Worm (Caenorhabditis elegans): ENCODE data around the gene H40L08.8.

H40L08.8 gene

DNA sequence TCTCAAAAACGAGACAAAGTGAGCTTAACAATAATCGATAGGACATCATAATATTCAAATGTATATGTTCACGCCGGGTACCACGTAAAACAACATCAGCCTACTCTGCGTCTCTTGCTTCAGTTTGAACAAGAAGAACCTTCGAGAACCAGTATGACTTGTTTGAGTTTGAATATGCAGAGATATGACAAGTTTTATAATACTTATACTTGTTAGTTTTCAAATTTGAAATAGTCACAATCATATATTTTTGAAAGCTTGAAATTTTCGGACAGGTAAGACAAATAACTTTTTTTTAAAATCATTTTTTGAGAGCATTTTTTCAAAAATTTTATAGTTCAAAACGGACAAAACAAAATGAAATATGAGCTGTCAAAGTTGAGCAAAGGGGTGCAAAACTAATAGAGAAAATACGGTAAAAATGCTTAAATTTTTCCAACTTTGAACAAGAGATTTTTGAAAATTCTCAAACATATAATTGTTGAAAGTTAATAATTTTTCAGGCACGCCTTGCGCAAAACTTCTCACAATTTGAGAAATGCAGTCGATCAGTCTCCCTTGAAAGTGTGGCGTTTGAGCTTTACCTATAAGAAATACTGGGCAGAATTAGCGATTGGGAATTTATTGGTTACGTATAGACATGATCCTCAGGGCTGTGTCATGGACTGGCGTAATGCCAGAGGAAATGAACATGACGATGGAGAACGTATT is 24.1 kb downstream of the H40L08.8 start, which contains the start of gene H03G16.1:
H03G16.1 (plus strand) TSS at position 661 of the 711 bp plus-strand sequence.
- TF ChIP-seq lin-13 (GFP tag; optimal IDR thresholded peaks at IDR 0.05) = no peak

DNA sequence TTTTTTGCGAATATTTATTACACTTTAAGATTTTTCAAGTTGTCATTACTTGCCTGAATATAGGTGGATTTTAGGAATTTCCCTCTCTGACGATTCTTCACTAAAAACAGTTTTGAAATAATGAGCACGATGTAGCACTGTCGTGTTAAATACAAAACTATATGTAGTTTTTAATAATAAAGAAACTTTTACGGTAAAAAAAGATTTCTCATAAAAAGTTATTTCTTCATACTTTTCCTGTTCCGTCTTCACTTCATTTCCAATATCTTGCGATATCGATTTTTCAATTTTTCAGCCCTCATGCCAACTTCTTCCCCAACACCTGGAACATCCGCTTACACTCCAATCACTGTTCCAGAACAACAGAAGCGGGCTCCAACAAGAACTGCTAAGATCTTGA is 25.0 kb downstream of the H40L08.8 start, which contains the start of gene H03G16.6:
H03G16.6 (plus strand) TSS at position 301 of the 400 bp plus-strand sequence.
- TF ChIP-seq unc-39 (tag; optimal IDR thresholded peaks at IDR 0.05) (no peak), snpc-4 (tag; optimal IDR thresholded peaks at IDR 0.05) (no peak), zag-1 (tag; optimal IDR thresholded peaks at IDR 0.05) (no peak), dmd-4 (tag; optimal IDR thresholded peaks at IDR 0.05) (no peak), C34F6.9 (tag; optimal IDR thresholded peaks at IDR 0.05) (no peak), mbf-1 (tag; optimal IDR thresholded peaks at IDR 0.05) (no peak), ztf-4 (tag; optimal IDR thresholded peaks at IDR 0.05) (no peak), elt-3 (tag; optimal IDR thresholded peaks at IDR 0.05) (no peak), gmeb-1 (tag; optimal IDR thresholded peaks at IDR 0.05) (no peak), Y55F3AM.14 (GFP tag; optimal IDR thresholded peaks at IDR 0.05) (no peak), aly-2 (tag; optimal IDR thresholded peaks at IDR 0.05) (no peak), R02D3.7 (tag; optimal IDR thresholded peaks at IDR 0.05) (no peak), blmp-1 (tag; optimal IDR thresholded peaks at IDR 0.05; ENCODE audit: insufficient read depth) (no peak), ztf-11 (tag; optimal IDR thresholded peaks at IDR 0.05) (no peak), skn-1 (tag; optimal IDR thresholded peaks at IDR 0.05) (no peak), elt-1 (tag; optimal IDR thresholded peaks at IDR 0.05) (no peak), peb-1 (tag; optimal IDR thresholded peaks at IDR 0.05) (no peak), ceh-82 (tag; optimal IDR thresholded peaks at IDR 0.05) (no peak)

DNA sequence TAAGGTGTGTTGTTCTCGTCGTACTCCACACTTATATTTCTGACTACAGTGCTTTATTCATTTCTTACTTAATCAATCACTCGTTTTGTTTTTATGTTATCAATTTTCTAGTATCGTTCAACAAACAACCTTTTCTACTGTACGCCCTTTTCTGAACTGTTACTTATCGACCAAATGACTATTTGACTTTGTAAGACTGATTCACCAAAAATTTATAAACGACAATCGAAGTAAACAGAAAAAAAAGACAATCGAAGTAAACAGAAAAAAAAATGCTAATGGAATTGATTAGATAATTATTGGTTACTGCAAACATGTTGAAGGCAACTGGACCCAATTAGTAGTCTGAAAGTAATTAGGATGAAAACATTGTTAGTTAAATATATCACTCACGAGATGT is 27.4 kb downstream of the H40L08.8 start:
- no peak for TF ChIP-seq nhr-21 (tag; optimal IDR thresholded peaks at IDR 0.05)
- TF ChIP-seq F13H6.1 (tag; optimal IDR thresholded peaks at IDR 0.05) = no peak
- no peak for TF ChIP-seq zag-1 (tag; optimal IDR thresholded peaks at IDR 0.05)
- no peak for TF ChIP-seq lin-39 (tag; optimal IDR thresholded peaks at IDR 0.05)
- no peak for TF ChIP-seq nhr-12 (tag; optimal IDR thresholded peaks at IDR 0.05)
- TF ChIP-seq nhr-6 (tag; optimal IDR thresholded peaks at IDR 0.05) = no peak
- TF ChIP-seq ama-1 (optimal IDR thresholded peaks at IDR 0.05) = no peak
- TF ChIP-seq egl-27 (tag; optimal IDR thresholded peaks at IDR 0.05) = no peak
- no peak for TF ChIP-seq sma-3 (GFP tag; optimal IDR thresholded peaks at IDR 0.05)
- no peak for TF ChIP-seq nhr-23 (tag; optimal IDR thresholded peaks at IDR 0.05)
- no peak for TF ChIP-seq elt-3 (tag; optimal IDR thresholded peaks at IDR 0.05)
- no peak for TF ChIP-seq sma-9 (GFP tag; optimal IDR thresholded peaks at IDR 0.05)
- TF ChIP-seq sma-9 (tag; optimal IDR thresholded peaks at IDR 0.05) = no peak
- no peak for TF ChIP-seq mdl-1 (tag; optimal IDR thresholded peaks at IDR 0.05)
- TF ChIP-seq aly-2 (tag; optimal IDR thresholded peaks at IDR 0.05) = no peak
- TF ChIP-seq peb-1 (tag; optimal IDR thresholded peaks at IDR 0.05) = no peak
- TF ChIP-seq lin-11 (tag; optimal IDR thresholded peaks at IDR 0.05) = no peak
- no peak for TF ChIP-seq dmd-4 (tag; optimal IDR thresholded peaks at IDR 0.05)
- no peak for TF ChIP-seq mbf-1 (tag; optimal IDR thresholded peaks at IDR 0.05)

DNA sequence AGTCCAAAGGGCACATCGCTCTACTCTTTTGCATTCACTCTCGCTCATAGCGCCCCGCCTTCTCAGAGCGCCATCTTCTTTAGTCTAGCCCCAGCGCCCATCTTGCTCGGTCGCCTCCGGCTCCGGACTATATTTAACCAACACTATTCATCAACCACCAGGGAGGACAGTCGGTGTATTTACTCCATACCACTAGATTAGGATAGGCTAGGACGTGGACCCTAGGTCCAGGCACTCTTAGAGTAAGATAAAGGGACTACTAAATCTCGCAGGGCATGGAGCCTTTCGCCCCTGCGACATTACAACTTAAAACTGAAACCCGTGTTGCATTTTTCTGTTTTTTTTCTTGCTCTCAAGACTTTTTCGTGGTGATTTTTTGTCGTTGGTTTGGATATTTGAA is 29.9 kb downstream of the H40L08.8 start:
- TF ChIP-seq sma-3 (GFP tag; optimal IDR thresholded peaks at IDR 0.05) = no peak
- TF ChIP-seq nhr-25 (tag; optimal IDR thresholded peaks at IDR 0.05) = no peak
- no peak for TF ChIP-seq ztf-11 (tag; optimal IDR thresholded peaks at IDR 0.05)
- TF ChIP-seq elt-3 (tag; optimal IDR thresholded peaks at IDR 0.05) = no peak
- no peak for TF ChIP-seq lin-39 (tag; optimal IDR thresholded peaks at IDR 0.05)
- no peak for TF ChIP-seq fos-1 (tag; optimal IDR thresholded peaks at IDR 0.05)
- TF ChIP-seq skn-1 (tag; optimal IDR thresholded peaks at IDR 0.05) = no peak
- no peak for TF ChIP-seq R02D3.7 (tag; optimal IDR thresholded peaks at IDR 0.05)

DNA sequence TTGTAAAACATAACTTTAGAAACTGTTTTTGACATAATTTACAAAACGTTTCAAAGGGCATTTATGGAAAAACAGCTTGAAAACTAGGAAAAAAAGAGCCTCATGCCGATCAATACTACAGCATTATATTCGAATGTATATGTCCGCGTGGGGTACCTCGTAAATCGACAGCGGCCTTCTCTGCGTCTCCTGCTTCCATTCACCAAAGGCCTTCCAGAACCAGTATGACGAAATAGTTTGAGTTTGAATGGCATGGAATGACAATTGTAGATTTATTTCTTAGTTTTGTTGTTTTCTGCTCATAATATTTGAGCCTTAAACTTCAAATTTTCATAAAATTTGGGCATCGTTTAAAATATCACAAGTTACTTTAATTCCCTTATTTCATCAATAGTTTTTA is 32.0 kb downstream of the H40L08.8 start:
- TF ChIP-seq lin-11 (tag; optimal IDR thresholded peaks at IDR 0.05) = no peak
- no peak for TF ChIP-seq sma-9 (GFP tag; optimal IDR thresholded peaks at IDR 0.05)
- no peak for TF ChIP-seq sma-9 (tag; optimal IDR thresholded peaks at IDR 0.05)
- TF ChIP-seq nhr-129 (tag; optimal IDR thresholded peaks at IDR 0.05) = peak; percentile 20
- no peak for TF ChIP-seq egl-27 (tag; optimal IDR thresholded peaks at IDR 0.05)
- TF ChIP-seq nhr-10 (tag; optimal IDR thresholded peaks at IDR 0.05) = no peak
- no peak for TF ChIP-seq ceh-82 (tag; optimal IDR thresholded peaks at IDR 0.05)
- TF ChIP-seq elt-3 (tag; optimal IDR thresholded peaks at IDR 0.05) = no peak
- TF ChIP-seq nhr-237 (tag; optimal IDR thresholded peaks at IDR 0.05) = no peak
- TF ChIP-seq ceh-16 (tag; optimal IDR thresholded peaks at IDR 0.05) = no peak
- no peak for TF ChIP-seq nhr-11 (tag; optimal IDR thresholded peaks at IDR 0.05)
- TF ChIP-seq unc-55 (GFP tag; optimal IDR thresholded peaks at IDR 0.05) = peak; percentile 60
- TF ChIP-seq nhr-6 (tag; optimal IDR thresholded peaks at IDR 0.05) = no peak
- TF ChIP-seq sma-3 (GFP tag; optimal IDR thresholded peaks at IDR 0.05) = no peak
- TF ChIP-seq lin-13 (GFP tag; optimal IDR thresholded peaks at IDR 0.05) = no peak
- no peak for TF ChIP-seq unc-62 (GFP tag; optimal IDR thresholded peaks at IDR 0.05)
- no peak for TF ChIP-seq mab-5 (tag; optimal IDR thresholded peaks at IDR 0.05)
- TF ChIP-seq lsy-2 (tag; optimal IDR thresholded peaks at IDR 0.05) = peak in 1 of 2 experiments; percentile 8
- no peak for TF ChIP-seq mbf-1 (tag; optimal IDR thresholded peaks at IDR 0.05)
- TF ChIP-seq ztf-4 (tag; optimal IDR thresholded peaks at IDR 0.05) = no peak
- TF ChIP-seq F13H6.1 (tag; optimal IDR thresholded peaks at IDR 0.05) = no peak
- TF ChIP-seq nhr-21 (tag; optimal IDR thresholded peaks at IDR 0.05) = no peak
- peak; percentile 44 for TF ChIP-seq C34F6.9 (tag; optimal IDR thresholded peaks at IDR 0.05)
- no peak for TF ChIP-seq ZK546.5 (tag; optimal IDR thresholded peaks at IDR 0.05)
